Fruit fly (Drosophila melanogaster) whole organism, embryonic: ENCODE measurements around the gene Rip11.

Experiments
- Atf-2 ChIP-seq: fragments of 200-800 bp; sonication (Bioruptor generic); optimal IDR thresholded peaks from 2 replicates; lab custom pipeline; 2016; ENCODE audit warnings: missing biosample characterization, missing genetic modification characterization
- B-H2 ChIP-seq: fragments of 200-800 bp; sonication (Bioruptor generic); optimal IDR thresholded peaks from 2 replicates; lab custom pipeline; 2018; ENCODE audit warnings: missing biosample characterization, mild to moderate bottlenecking, missing genetic modification characterization
- CG10462 ChIP-seq: fragments of 200-800 bp; sonication (Bioruptor generic); optimal IDR thresholded peaks from 2 replicates; lab custom pipeline; 2016; ENCODE audit warnings: missing biosample characterization, missing genetic modification characterization
- CG10959 ChIP-seq: fragments of 200-800 bp; sonication (Bioruptor generic); IDR thresholded peaks from 2 replicates; pipeline ENCODE4 v1.3.6; 2022; ENCODE audit warnings: missing biosample characterization, missing genetic modification characterization
- CG13424 ChIP-seq: fragments of 200-800 bp; sonication (Bioruptor generic); optimal IDR thresholded peaks from 2 replicates; lab custom pipeline; 2019; ENCODE audit warnings: missing biosample characterization, mild to moderate bottlenecking, missing genetic modification characterization, moderate library complexity
- CG14441 ChIP-seq: fragments of 200-800 bp; sonication (Bioruptor generic); IDR thresholded peaks from 2 replicates; pipeline ENCODE4 v1.3.6; 2022; ENCODE audit warnings: missing biosample characterization, missing genetic modification characterization
- CG16863 ChIP-seq: fragments of 200-800 bp; sonication (Bioruptor generic); optimal IDR thresholded peaks from 3 replicates; lab custom pipeline; 2016; ENCODE audit warnings: missing biosample characterization, missing genetic modification characterization
- CG17568 ChIP-seq: fragments of 200-800 bp; sonication (Bioruptor generic); optimal IDR thresholded peaks from 2 replicates; lab custom pipeline; 2018; ENCODE audit warnings: missing biosample characterization, mild to moderate bottlenecking, missing genetic modification characterization, moderate library complexity
- CG1832 ChIP-seq: fragments of 200-800 bp; sonication (Bioruptor generic); optimal IDR thresholded peaks from 2 replicates; lab custom pipeline; 2017; ENCODE audit warnings: missing biosample characterization, mild to moderate bottlenecking, missing genetic modification characterization, inconsistent platforms
- CG2202 ChIP-seq: fragments of 200-800 bp; sonication (Bioruptor generic); optimal IDR thresholded peaks from 2 replicates; lab custom pipeline; 2018; ENCODE audit warnings: missing biosample characterization, mild to moderate bottlenecking, missing genetic modification characterization
- CG2712 ChIP-seq: fragments of 200-800 bp; optimal IDR thresholded peaks from 3 replicates; lab custom pipeline; 2019; ENCODE audit warnings: missing biosample characterization, mild to moderate bottlenecking, missing genetic modification characterization, moderate library complexity
- CG2875 ChIP-seq: fragments of 200-800 bp; sonication (Bioruptor generic); optimal IDR thresholded peaks from 2 replicates; lab custom pipeline; 2017; ENCODE audit warnings: missing biosample characterization, mild to moderate bottlenecking, missing genetic modification characterization, missing genetic modification reagents
- CG32532 ChIP-seq: fragments of 200-800 bp; sonication (Bioruptor generic); IDR thresholded peaks from 2 replicates; pipeline ENCODE4 v1.3.6; 2022; ENCODE audit warnings: missing biosample characterization, missing genetic modification characterization
- CG43689 ChIP-seq: fragments of 200-800 bp; sonication (Bioruptor generic); IDR thresholded peaks from 2 replicates; pipeline ENCODE4 v1.3.6; 2022; ENCODE audit warnings: missing biosample characterization, missing genetic modification characterization
- CG4404 ChIP-seq: fragments of 200-800 bp; sonication (Bioruptor generic); IDR thresholded peaks from 2 replicates; pipeline ENCODE4 v1.3.6; 2022; ENCODE audit warnings: missing biosample characterization, missing genetic modification characterization
- CG4820 ChIP-seq: fragments of 200-800 bp; sonication (Bioruptor generic); optimal IDR thresholded peaks from 3 replicates; lab custom pipeline; 2016; ENCODE audit warnings: missing biosample characterization, missing genetic modification characterization
- CG5180 ChIP-seq: fragments of 200-800 bp; sonication (Bioruptor generic); optimal IDR thresholded peaks from 3 replicates; lab custom pipeline; 2017; ENCODE audit warnings: missing biosample characterization, missing genetic modification characterization, mild to moderate bottlenecking, moderate library complexity, missing genetic modification reagents
- CG7357 ChIP-seq: fragments of 200-800 bp; sonication (Bioruptor generic); IDR thresholded peaks from 3 replicates; pipeline ENCODE4 v1.3.6; 2022; ENCODE audit warnings: missing biosample characterization, missing genetic modification characterization
- CG7556 ChIP-seq: fragments of 200-800 bp; sonication (Bioruptor generic); optimal IDR thresholded peaks from 2 replicates; lab custom pipeline; 2017; ENCODE audit warnings: missing biosample characterization, mild to moderate bottlenecking, missing genetic modification characterization
- CG7963 ChIP-seq: fragments of 200-800 bp; sonication (Bioruptor generic); IDR thresholded peaks from 3 replicates; pipeline ENCODE4 v1.3.6; 2022; ENCODE audit warnings: missing biosample characterization, missing genetic modification characterization; ENCODE audit not compliant: partially characterized antibody
- CG8924 ChIP-seq: fragments of 200-800 bp; optimal IDR thresholded peaks from 3 replicates; lab custom pipeline; 2019; ENCODE audit warnings: missing biosample characterization, mild to moderate bottlenecking, missing genetic modification characterization, moderate library complexity
- D ChIP-seq, 2 experiments: fragments of 200-800 bp in 1 of 2; fragments of >200 bp in 1 of 2; sonication (Bioruptor generic) in 1 of 2; optimal IDR thresholded peaks; 2 replicates in 1 of 2; 3 replicates in 1 of 2; lab custom pipeline; 2017; ENCODE audit warnings: mild to moderate bottlenecking in 1 of 2, missing biosample characterization in 1 of 2, missing genetic modification characterization in 1 of 2, missing genetic modification reagents in 1 of 2
- Ets97D ChIP-seq: fragments of 200-800 bp; sonication (Bioruptor generic); optimal IDR thresholded peaks from 3 replicates; lab custom pipeline; 2016; ENCODE audit warnings: missing biosample characterization, missing genetic modification characterization
- Fer3 ChIP-seq: fragments of 200-800 bp; sonication (Bioruptor generic); optimal IDR thresholded peaks from 2 replicates; lab custom pipeline; 2018; ENCODE audit warnings: missing biosample characterization, mild to moderate bottlenecking, missing genetic modification characterization, moderate library complexity
- Hey ChIP-seq: fragments of 200-800 bp; sonication (Bioruptor generic); optimal IDR thresholded peaks from 3 replicates; lab custom pipeline; 2018; ENCODE audit warnings: missing biosample characterization, mild to moderate bottlenecking, missing genetic modification characterization
- Sry-β ChIP-seq: fragments of 200-800 bp; sonication (Bioruptor generic); optimal IDR thresholded peaks from 2 replicates; lab custom pipeline; 2018; ENCODE audit warnings: missing biosample characterization, mild to moderate bottlenecking, missing genetic modification characterization, moderate library complexity
- Vsx1 ChIP-seq: fragments of 200-800 bp; sonication (Bioruptor generic); optimal IDR thresholded peaks from 2 replicates; lab custom pipeline; 2017; ENCODE audit warnings: missing biosample characterization, mild to moderate bottlenecking, missing genetic modification characterization, missing genetic modification reagents
- YL-1 ChIP-seq: fragments of 200-800 bp; sonication (Bioruptor generic); optimal IDR thresholded peaks from 3 replicates; lab custom pipeline; 2017; ENCODE audit warnings: missing biosample characterization, mild to moderate bottlenecking, missing genetic modification characterization
- ac ChIP-seq: fragments of 200-800 bp; sonication (Bioruptor generic); optimal IDR thresholded peaks from 3 replicates; lab custom pipeline; 2017; ENCODE audit warnings: missing biosample characterization, mild to moderate bottlenecking, missing genetic modification characterization
- crc ChIP-seq: fragments of 200-800 bp; sonication (Bioruptor generic); optimal IDR thresholded peaks from 2 replicates; lab custom pipeline; 2016; ENCODE audit warnings: missing biosample characterization, missing genetic modification characterization
- danr ChIP-seq: fragments of 200-800 bp; sonication (Bioruptor generic); IDR thresholded peaks from 2 replicates; pipeline ENCODE4 v1.3.6; 2022; ENCODE audit warnings: missing biosample characterization, missing genetic modification characterization
- dm ChIP-seq: fragments of 200-800 bp; sonication (Bioruptor generic); optimal IDR thresholded peaks from 3 replicates; lab custom pipeline; 2016; ENCODE audit warnings: missing biosample characterization, missing genetic modification characterization
- dpn ChIP-seq, 2 experiments: fragments of 200-800 bp; sonication (Bioruptor generic); optimal IDR thresholded peaks; 3 replicates each; lab custom pipeline; 2016; ENCODE audit warnings: missing biosample characterization in 2 of 2, missing genetic modification characterization in 2 of 2
- fu2 ChIP-seq: fragments of 200-800 bp; sonication (Bioruptor generic); optimal IDR thresholded peaks from 2 replicates; lab custom pipeline; 2016; ENCODE audit warnings: missing biosample characterization, missing genetic modification characterization
- grn ChIP-seq: fragments of 200-800 bp; sonication (Bioruptor generic); optimal IDR thresholded peaks from 3 replicates; lab custom pipeline; 2017; ENCODE audit warnings: missing biosample characterization, missing genetic modification characterization
- gro ChIP-seq: fragments of 200-800 bp; sonication (Bioruptor generic); optimal IDR thresholded peaks from 2 replicates; lab custom pipeline; 2016; ENCODE audit warnings: missing biosample characterization, missing genetic modification characterization
- gt ChIP-seq: fragments of 200-800 bp; sonication (Bioruptor generic); IDR thresholded peaks from 2 replicates; pipeline ENCODE4 v1.3.6; 2022; ENCODE audit warnings: missing biosample characterization, missing genetic modification characterization
- hkb ChIP-seq, 2 experiments: fragments of 200-800 bp in 1 of 2; fragments of >200 bp in 1 of 2; sonication (Bioruptor generic) in 1 of 2; IDR thresholded peaks in 1 of 2; optimal IDR thresholded peaks in 1 of 2; 2 replicates each; pipeline versions ENCODE4 v1.3.6 to Lab custom; 2017 to 2022; ENCODE audit warnings: missing biosample characterization in 1 of 2, missing genetic modification characterization in 1 of 2
- inv ChIP-seq: fragments of 200-800 bp; sonication (Bioruptor generic); IDR thresholded peaks from 2 replicates; pipeline ENCODE4 v1.3.6; 2022; ENCODE audit warnings: missing biosample characterization, missing genetic modification characterization; ENCODE audit not compliant: partially characterized antibody
- jumu ChIP-seq: fragments of 200-800 bp; sonication (Bioruptor generic); optimal IDR thresholded peaks from 3 replicates; lab custom pipeline; 2016; ENCODE audit warnings: missing biosample characterization, missing genetic modification characterization
- knrl ChIP-seq: fragments of 200-800 bp; sonication (Bioruptor generic); IDR thresholded peaks from 3 replicates; pipeline ENCODE4 v1.3.6; 2022; ENCODE audit warnings: missing biosample characterization, missing genetic modification characterization; ENCODE audit not compliant: partially characterized antibody
- nerfin-1 ChIP-seq: fragments of 200-800 bp; sonication (Bioruptor generic); optimal IDR thresholded peaks from 3 replicates; lab custom pipeline; 2019; ENCODE audit warnings: missing biosample characterization, mild to moderate bottlenecking, missing genetic modification characterization, moderate library complexity
- schlank ChIP-seq: fragments of 200-800 bp; sonication (Bioruptor generic); optimal IDR thresholded peaks from 2 replicates; lab custom pipeline; 2018; ENCODE audit warnings: missing biosample characterization, mild to moderate bottlenecking, missing genetic modification characterization
- sr ChIP-seq: fragments of 200-800 bp; sonication (Bioruptor generic); IDR thresholded peaks from 3 replicates; pipeline ENCODE4 v1.3.6; 2022; ENCODE audit warnings: missing biosample characterization, missing genetic modification characterization
- stc ChIP-seq: fragments of 200-800 bp; sonication (Bioruptor generic); IDR thresholded peaks from 2 replicates; pipeline ENCODE4 v1.3.6; 2022; ENCODE audit warnings: missing biosample characterization, missing genetic modification characterization
- tna ChIP-seq: fragments of 200-800 bp; sonication (Bioruptor generic); IDR thresholded peaks from 2 replicates; pipeline ENCODE4 v1.3.6; 2022; ENCODE audit warnings: missing biosample characterization, missing genetic modification characterization; ENCODE audit not compliant: partially characterized antibody
- toy ChIP-seq: fragments of 200-800 bp; sonication (Bioruptor generic); IDR thresholded peaks from 2 replicates; pipeline ENCODE4 v1.3.6; 2022; ENCODE audit warnings: missing biosample characterization, missing genetic modification characterization
- trh ChIP-seq: fragments of 200-800 bp; sonication (Bioruptor generic); optimal IDR thresholded peaks from 2 replicates; lab custom pipeline; 2016; ENCODE audit warnings: missing biosample characterization, missing genetic modification characterization
- usp ChIP-seq: fragments of >200 bp; optimal IDR thresholded peaks from 2 replicates; lab custom pipeline; 2017; ENCODE audit warnings: missing biosample characterization, missing genetic modification characterization

Gene Rip11

DNA sequence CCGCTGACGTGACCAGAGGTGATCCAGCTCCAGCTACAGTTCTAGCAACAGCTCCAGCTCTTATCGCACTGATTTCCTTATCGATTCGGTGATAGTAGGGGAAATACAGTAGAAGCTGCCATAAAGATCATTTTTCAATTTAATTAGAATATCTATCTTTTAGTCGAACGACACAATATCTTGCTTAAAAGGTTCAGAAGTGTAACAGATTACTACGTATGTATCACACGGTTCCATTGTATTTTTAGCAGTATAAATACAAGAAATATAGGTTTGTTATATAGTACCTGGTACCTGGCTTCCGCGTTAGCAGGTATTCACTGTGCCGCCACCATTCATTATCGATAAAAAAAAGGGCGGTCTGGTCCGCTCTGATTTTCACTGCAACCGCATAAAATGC lies 2.6 kb downstream of the Rip11 start (continued):
- peak; percentile 9 for TF ChIP-seq gro (GFP tag; lab: Kevin White, UChicago)
- TF ChIP-seq nerfin-1 (tag; lab: Kevin White, UChicago), result peak; percentile 81
- TF ChIP-seq B-H2 (GFP tag; lab: Kevin White, UChicago), result peak; percentile 43
- TF ChIP-seq CG7963 (GFP tag; lab: Robert Waterston, UW), result no peak
- peak; percentile 53; the same call in 1 of the 2 replicates for TF ChIP-seq gt (GFP tag; lab: Robert Waterston, UW)
- TF ChIP-seq CG13424 (tag; lab: Kevin White, UChicago), result peak; percentile 90
- peak; percentile 69 to 79 for TF ChIP-seq dpn (GFP tag; optimal IDR thresholded peaks at IDR 0.05; lab: Kevin White, UChicago)
- TF ChIP-seq Sry-β (GFP tag; lab: Kevin White, UChicago), result no peak
- peak; percentile 70 for TF ChIP-seq CG2875
- peak; percentile 59 for TF ChIP-seq fu2 (GFP tag; lab: Kevin White, UChicago)
- peak; percentile 88 for TF ChIP-seq Fer3 (tag; lab: Kevin White, UChicago)
- peak; percentile 62 for TF ChIP-seq CG10959 (GFP tag; lab: Robert Waterston, UW)
- no peak for TF ChIP-seq inv (GFP tag; lab: Robert Waterston, UW)
- TF ChIP-seq CG5180 (GFP tag; lab: Kevin White, UChicago), result peak; percentile 66
- 0 out of 2 replicates have a peak, but pooled peaks have one; percentile 34 for TF ChIP-seq toy
- TF ChIP-seq ac, result peak; percentile 19
- TF ChIP-seq stc (GFP tag; lab: Robert Waterston, UW), result peak; percentile 71
- peak; percentile 47 for TF ChIP-seq dm
- TF ChIP-seq crc (GFP tag; lab: Kevin White, UChicago), result peak; percentile 54
- TF ChIP-seq usp, result no peak
- TF ChIP-seq Ets97D (GFP tag; lab: Kevin White, UChicago), result no peak
- TF ChIP-seq schlank (tag; lab: Kevin White, UChicago), result peak; percentile 65
- peak; percentile 81 for TF ChIP-seq CG14441
- no peak for TF ChIP-seq knrl (GFP tag; lab: Robert Waterston, UW)
- TF ChIP-seq CG16863 (GFP tag; lab: Kevin White, UChicago), result peak; percentile 75
- TF ChIP-seq Hey (tag; lab: Kevin White, UChicago), result peak; percentile 34
- TF ChIP-seq CG4404 (GFP tag; lab: Robert Waterston, UW), result peak; percentile 59
- peak; percentile 15 for TF ChIP-seq YL-1 (GFP tag; lab: Kevin White, UChicago)
- TF ChIP-seq danr (GFP tag; lab: Robert Waterston, UW), result peak; percentile 37; the same call in 1 of the 2 replicates
- TF ChIP-seq CG43689 (GFP tag; lab: Robert Waterston, UW), result peak; percentile 44; the same call in 1 of the 2 replicates
- peak; percentile 72 for TF ChIP-seq CG17568 (GFP tag; lab: Kevin White, UChicago)
- peak; percentile 85 for TF ChIP-seq CG2712 (tag; lab: Kevin White, UChicago)
- TF ChIP-seq grn (GFP tag; lab: Kevin White, UChicago), result peak; percentile 77
- TF ChIP-seq CG32532, result peak; percentile 75
- TF ChIP-seq hkb (optimal IDR thresholded peaks at IDR 0.05; lab: Kevin White, UChicago), result no peak
- peak; percentile 82 for TF ChIP-seq hkb (GFP tag; IDR thresholded peaks at IDR 0.05; lab: Robert Waterston, UW)
- TF ChIP-seq sr (GFP tag; lab: Robert Waterston, UW), result 0 out of 3 replicates have a peak, but pooled peaks have one; percentile 28
- peak; percentile 22 for TF ChIP-seq Atf-2 (GFP tag; lab: Kevin White, UChicago)
- peak; percentile 74 for TF ChIP-seq jumu (GFP tag; lab: Kevin White, UChicago)
- TF ChIP-seq CG7556 (GFP tag; lab: Kevin White, UChicago), result peak; percentile 75
- TF ChIP-seq CG10462 (GFP tag; lab: Kevin White, UChicago), result peak; percentile 58
- TF ChIP-seq Vsx1 (GFP tag; lab: Kevin White, UChicago), result peak; percentile 22
- peak; percentile 44 for TF ChIP-seq CG2202 (tag; lab: Kevin White, UChicago)
- no peak for TF ChIP-seq tna (GFP tag; lab: Robert Waterston, UW)
- TF ChIP-seq CG4820 (GFP tag; lab: Kevin White, UChicago), result peak; percentile 79
- no peak for TF ChIP-seq D (optimal IDR thresholded peaks at IDR 0.05; lab: Kevin White, UChicago)
- TF ChIP-seq D (GFP tag; optimal IDR thresholded peaks at IDR 0.05; lab: Kevin White, UChicago), result peak; percentile 71
- TF ChIP-seq CG8924 (tag; lab: Kevin White, UChicago), result peak; percentile 87
- no peak for TF ChIP-seq trh (GFP tag; lab: Kevin White, UChicago)
- TF ChIP-seq CG7357 (GFP tag; lab: Robert Waterston, UW), result peak; percentile 72
- no peak for TF ChIP-seq CG1832
